Worm (Caenorhabditis elegans) whole organism, L1 larva: ENCODE results near the gene piki-1.

Experiments used
- C04F5.9 ChIP-seq: sonication (generic microtip); optimal IDR thresholded peaks from 2 replicates; lab custom pipeline; 2016; ENCODE audit warnings: missing genetic modification characterization, missing compliant biosample characterization
- F16B12.6 ChIP-seq: fragments of 150-350 bp; optimal IDR thresholded peaks from 2 replicates; lab custom pipeline; 2014; ENCODE audit warnings: missing biosample characterization, missing genetic modification characterization
- aha-1 ChIP-seq: fragments of 150-350 bp; optimal IDR thresholded peaks from 2 replicates; lab custom pipeline; 2014; ENCODE audit warnings: missing biosample characterization, missing genetic modification characterization
- aly-2 ChIP-seq: fragments of 150-350 bp; optimal IDR thresholded peaks from 2 replicates; lab custom pipeline; 2014; ENCODE audit warnings: missing biosample characterization, missing genetic modification characterization
- ama-1 ChIP-seq: fragments of 150-350 bp; optimal IDR thresholded peaks from 2 replicates; lab custom pipeline; 2014
- ceh-8 ChIP-seq: fragments of 200-800 bp; sonication (Bioruptor generic); optimal IDR thresholded peaks from 2 replicates; lab custom pipeline; 2018; ENCODE audit warnings: mild to moderate bottlenecking, missing genetic modification characterization, moderate library complexity, missing compliant biosample characterization
- ceh-82 ChIP-seq, 3 experiments: fragments of 150-350 bp in 1 of 3; sonication (generic microtip) in 2 of 3; optimal IDR thresholded peaks; 2 replicates each; lab custom pipeline; 2014 to 2017; ENCODE audit warnings: missing biosample characterization in 3 of 3, missing genetic modification characterization in 3 of 3
- ceh-88 ChIP-seq: fragments of 200-800 bp; sonication (Bioruptor generic); IDR thresholded peaks from 2 replicates; pipeline ENCODE4 v1.3.6; 2022; ENCODE audit warnings: missing genetic modification characterization, missing compliant biosample characterization
- ceh-90 ChIP-seq: sonication (generic microtip); optimal IDR thresholded peaks from 2 replicates; lab custom pipeline; 2016; ENCODE audit warnings: missing genetic modification characterization, missing compliant biosample characterization
- ces-1 ChIP-seq: fragments of 150-350 bp; optimal IDR thresholded peaks from 2 replicates; lab custom pipeline; 2014; ENCODE audit warnings: missing biosample characterization, missing genetic modification reagents, missing genetic modification characterization
- dpl-1 ChIP-seq, 3 experiments: fragments of 150-350 bp in 2 of 3; sonication (generic microtip) in 1 of 3; optimal IDR thresholded peaks; 2 replicates each; lab custom pipeline; 2014 to 2017; ENCODE audit warnings: missing biosample characterization in 3 of 3, missing genetic modification characterization in 3 of 3, missing genetic modification reagents in 3 of 3
- dsc-1 ChIP-seq: sonication (generic microtip); optimal IDR thresholded peaks from 2 replicates; lab custom pipeline; 2016; ENCODE audit warnings: mild to moderate bottlenecking, missing genetic modification characterization, missing compliant biosample characterization
- efl-1 ChIP-seq, 4 experiments: fragments of 150-350 bp; optimal IDR thresholded peaks in 3 of 4; peaks in 1 of 4; 1 replicate in 1 of 4; 2 replicates in 3 of 4; lab custom pipeline; 2014; ENCODE audit warnings: missing biosample characterization in 2 of 4, missing genetic modification characterization in 2 of 4, missing genetic modification reagents in 2 of 4
- efl-3 ChIP-seq: fragments of 200-800 bp; sonication (Bioruptor generic); optimal IDR thresholded peaks from 2 replicates; lab custom pipeline; 2018; ENCODE audit warnings: mild to moderate bottlenecking, missing genetic modification characterization, missing compliant biosample characterization
- egl-27 ChIP-seq, 2 experiments: fragments of 150-350 bp in 1 of 2; sonication (generic microtip); optimal IDR thresholded peaks; 3 replicates each; lab custom pipeline; 2017 to 2018; ENCODE audit warnings: missing biosample characterization in 2 of 2, missing genetic modification characterization in 2 of 2, missing genetic modification reagents in 2 of 2
- elt-2 ChIP-seq: sonication (generic microtip); optimal IDR thresholded peaks from 2 replicates; lab custom pipeline; 2016; ENCODE audit warnings: missing genetic modification characterization, mild to moderate bottlenecking, inconsistent platforms, missing compliant biosample characterization, missing genetic modification reagents
- fkh-4 ChIP-seq: sonication (generic microtip); optimal IDR thresholded peaks from 2 replicates; lab custom pipeline; 2016; ENCODE audit warnings: missing compliant biosample characterization, missing genetic modification characterization, borderline replicate concordance
- fos-1 ChIP-seq: fragments of 150-350 bp; optimal IDR thresholded peaks from 2 replicates; lab custom pipeline; 2014; ENCODE audit warnings: missing biosample characterization, missing genetic modification characterization
- grh-1 ChIP-seq: fragments of 200-800 bp; sonication (Bioruptor generic); IDR thresholded peaks from 2 replicates; pipeline ENCODE4 v1.3.6; 2022; ENCODE audit warnings: missing genetic modification reagents, missing genetic modification characterization, missing compliant biosample characterization
- hlh-4 ChIP-seq: sonication (generic microtip); optimal IDR thresholded peaks from 2 replicates; lab custom pipeline; 2016; ENCODE audit warnings: mild to moderate bottlenecking, missing genetic modification characterization, missing compliant biosample characterization
- irx-1 ChIP-seq: sonication (generic microtip); optimal IDR thresholded peaks from 2 replicates; lab custom pipeline; 2016; ENCODE audit warnings: missing genetic modification characterization, missing compliant biosample characterization
- isw-1 ChIP-seq: fragments of 200-800 bp; sonication (Bioruptor generic); IDR thresholded peaks from 2 replicates; pipeline ENCODE4 v1.3.6; 2022; ENCODE audit warnings: missing genetic modification characterization, missing compliant biosample characterization
- jun-1 ChIP-seq: fragments of 150-350 bp; optimal IDR thresholded peaks from 2 replicates; lab custom pipeline; 2014; ENCODE audit warnings: missing biosample characterization, missing genetic modification reagents, missing genetic modification characterization
- lin-35 ChIP-seq, 2 experiments: fragments of 150-350 bp; optimal IDR thresholded peaks; 2 replicates each; lab custom pipeline; 2014; ENCODE audit warnings: missing biosample characterization in 2 of 2, missing genetic modification characterization in 2 of 2, missing genetic modification reagents in 2 of 2
- lir-3 ChIP-seq: sonication (generic microtip); optimal IDR thresholded peaks from 2 replicates; lab custom pipeline; 2016; ENCODE audit warnings: mild to moderate bottlenecking, missing genetic modification characterization, moderate library complexity, missing compliant biosample characterization; ENCODE audit not compliant: poor library complexity
- mab-9 ChIP-seq: fragments of 200-800 bp; sonication (Bioruptor generic); IDR thresholded peaks from 2 replicates; pipeline ENCODE4 v1.3.6; 2022; ENCODE audit warnings: missing genetic modification reagents, missing genetic modification characterization, missing compliant biosample characterization
- mdl-1 ChIP-seq, 2 experiments: fragments of 150-350 bp; optimal IDR thresholded peaks; 2 replicates each; lab custom pipeline; 2014 to 2017; ENCODE audit warnings: missing biosample characterization in 2 of 2, missing genetic modification characterization in 2 of 2, inconsistent platforms in 1 of 2
- mep-1 ChIP-seq: fragments of 150-350 bp; optimal IDR thresholded peaks from 2 replicates; lab custom pipeline; 2014; ENCODE audit warnings: missing biosample characterization, missing genetic modification characterization
- nhr-12 ChIP-seq: sonication (generic microtip); optimal IDR thresholded peaks from 2 replicates; lab custom pipeline; 2017; ENCODE audit warnings: missing biosample characterization, missing genetic modification characterization
- nhr-20 ChIP-seq: sonication (generic microtip); optimal IDR thresholded peaks from 2 replicates; lab custom pipeline; 2016; ENCODE audit warnings: mild to moderate bottlenecking, missing genetic modification characterization, missing compliant biosample characterization
- nhr-28 ChIP-seq: fragments of 150-350 bp; optimal IDR thresholded peaks from 2 replicates; lab custom pipeline; 2014; ENCODE audit warnings: missing biosample characterization, missing genetic modification characterization
- nhr-47 ChIP-seq: sonication (generic microtip); optimal IDR thresholded peaks from 2 replicates; lab custom pipeline; 2016; ENCODE audit warnings: mild to moderate bottlenecking, missing genetic modification characterization, moderate library complexity, missing compliant biosample characterization
- nhr-71 ChIP-seq: sonication (generic microtip); optimal IDR thresholded peaks from 2 replicates; lab custom pipeline; 2016; ENCODE audit warnings: mild to moderate bottlenecking, missing genetic modification characterization, moderate library complexity, missing compliant biosample characterization
- nhr-76 ChIP-seq: sonication (generic microtip); optimal IDR thresholded peaks from 2 replicates; lab custom pipeline; 2017; ENCODE audit warnings: missing biosample characterization, missing genetic modification characterization
- nhr-77 ChIP-seq: fragments of 150-350 bp; optimal IDR thresholded peaks from 2 replicates; lab custom pipeline; 2014; ENCODE audit warnings: missing biosample characterization, missing genetic modification characterization
- nhr-84 ChIP-seq: sonication (generic microtip); optimal IDR thresholded peaks from 2 replicates; lab custom pipeline; 2017; ENCODE audit warnings: missing biosample characterization, missing genetic modification characterization
- nhr-85 ChIP-seq: sonication (generic microtip); peaks from one replicate; lab custom pipeline; 2016; ENCODE audit warnings: missing genetic modification characterization, inconsistent platforms, missing compliant biosample characterization
- nhr-90 ChIP-seq: sonication (generic microtip); optimal IDR thresholded peaks from 2 replicates; lab custom pipeline; 2016; ENCODE audit warnings: mild to moderate bottlenecking, missing genetic modification characterization, missing compliant biosample characterization; ENCODE audit not compliant: poor library complexity
- pag-3 ChIP-seq: sonication (generic microtip); optimal IDR thresholded peaks from 2 replicates; lab custom pipeline; 2017; ENCODE audit warnings: missing genetic modification characterization, mild to moderate bottlenecking, missing compliant biosample characterization, antibody characterized with exemption, borderline replicate concordance; ENCODE audit not compliant: insufficient read depth
- pax-3 ChIP-seq: fragments of 200-800 bp; sonication (Bioruptor generic); optimal IDR thresholded peaks from 2 replicates; lab custom pipeline; 2018; ENCODE audit warnings: mild to moderate bottlenecking, missing genetic modification characterization, moderate library complexity, missing compliant biosample characterization
- pqm-1 ChIP-seq: sonication (generic microtip); optimal IDR thresholded peaks from 3 replicates; lab custom pipeline; 2017; ENCODE audit warnings: missing biosample characterization, missing genetic modification characterization
- snu-23 ChIP-seq: sonication (generic microtip); optimal IDR thresholded peaks from 2 replicates; lab custom pipeline; 2016; ENCODE audit warnings: missing genetic modification characterization, missing compliant biosample characterization
- sox-4 ChIP-seq: sonication (generic microtip); optimal IDR thresholded peaks from 2 replicates; lab custom pipeline; 2016; ENCODE audit warnings: missing genetic modification characterization, missing compliant biosample characterization
- sptf-1 ChIP-seq: fragments of 150-350 bp; optimal IDR thresholded peaks from 2 replicates; lab custom pipeline; 2014; ENCODE audit warnings: missing biosample characterization, missing genetic modification characterization
- sup-37 ChIP-seq: fragments of 200-800 bp; sonication (Bioruptor generic); optimal IDR thresholded peaks from 2 replicates; lab custom pipeline; 2018; ENCODE audit warnings: mild to moderate bottlenecking, missing genetic modification characterization, missing compliant biosample characterization
- tbx-2 ChIP-seq: sonication (generic microtip); optimal IDR thresholded peaks from 2 replicates; lab custom pipeline; 2016; ENCODE audit warnings: missing genetic modification characterization, missing compliant biosample characterization
- tlp-1 ChIP-seq: fragments of 150-350 bp; optimal IDR thresholded peaks from 2 replicates; lab custom pipeline; 2014; ENCODE audit warnings: missing biosample characterization, missing genetic modification characterization
- unc-130 ChIP-seq: fragments of 150-350 bp; optimal IDR thresholded peaks from 2 replicates; lab custom pipeline; 2017; ENCODE audit warnings: missing biosample characterization, missing genetic modification characterization, inconsistent platforms
- unc-62 ChIP-seq: fragments of 150-350 bp; optimal IDR thresholded peaks from 2 replicates; lab custom pipeline; 2014; ENCODE audit warnings: missing biosample characterization, missing genetic modification reagents, missing genetic modification characterization
- unc-86 ChIP-seq: sonication (generic microtip); optimal IDR thresholded peaks from 2 replicates; lab custom pipeline; 2016; ENCODE audit warnings: missing genetic modification characterization, missing compliant biosample characterization
- vab-15 ChIP-seq: sonication (generic microtip); optimal IDR thresholded peaks from 2 replicates; lab custom pipeline; 2017; ENCODE audit warnings: missing genotype, mild to moderate bottlenecking, missing genetic modification characterization, missing compliant biosample characterization
- zag-1 ChIP-seq: fragments of 150-350 bp; optimal IDR thresholded peaks from 2 replicates; lab custom pipeline; 2014; ENCODE audit warnings: missing biosample characterization, missing genetic modification characterization
- ztf-11 ChIP-seq, 2 experiments: sonication (generic microtip); optimal IDR thresholded peaks; 2 replicates each; lab custom pipeline; 2016 to 2017; ENCODE audit warnings: missing genetic modification characterization in 2 of 2, missing biosample characterization in 1 of 2, missing compliant biosample characterization in 1 of 2
- ztf-4 ChIP-seq: fragments of 150-350 bp; optimal IDR thresholded peaks from 2 replicates; lab custom pipeline; 2014; ENCODE audit warnings: missing biosample characterization, missing genetic modification characterization

Gene piki-1

ce11 chrX:15188510-15188909, 57.7 kb downstream of the piki-1 start:
- no peak for TF ChIP-seq tbx-2 (tag; lab: Kevin White, UChicago)
- no peak for TF ChIP-seq sup-37 (GFP tag; lab: Kevin White, UChicago)
- TF ChIP-seq pax-3 (tag; lab: Kevin White, UChicago): peak; percentile 36
- TF ChIP-seq sox-4: peak; percentile 68
- TF ChIP-seq efl-1 (optimal IDR thresholded peaks at IDR 0.05; lab: Kevin White, UChicago): no peak
- TF ChIP-seq efl-1 (GFP tag; optimal IDR thresholded peaks at IDR 0.05 in 1 of 2; lab: Kevin White, UChicago): no peak
- no peak for TF ChIP-seq isw-1 (GFP tag; lab: Robert Waterston, UW)
- no peak for TF ChIP-seq pag-3 (tag; lab: Kevin White, UChicago)
- no peak for TF ChIP-seq nhr-84 (tag; lab: Kevin White, UChicago)
- peak; percentile 27 for TF ChIP-seq nhr-71 (tag; lab: Kevin White, UChicago)
- no peak for TF ChIP-seq jun-1 (tag; lab: Kevin White, UChicago)
- TF ChIP-seq nhr-85: peak; percentile 18
- no peak for TF ChIP-seq nhr-90 (tag; lab: Kevin White, UChicago)
- TF ChIP-seq ztf-4: no peak
- TF ChIP-seq sptf-1 (tag; lab: Kevin White, UChicago): no peak
- no peak for TF ChIP-seq ces-1 (GFP tag; lab: Kevin White, UChicago)
- TF ChIP-seq ceh-82 (tag; optimal IDR thresholded peaks at IDR 0.05; lab: Kevin White, UChicago): no peak
- TF ChIP-seq grh-1 (GFP tag; lab: Robert Waterston, UW): no peak
- peak; percentile 95 for TF ChIP-seq dsc-1 (tag; lab: Kevin White, UChicago)
- no peak for TF ChIP-seq nhr-76
- TF ChIP-seq hlh-4 (tag; lab: Kevin White, UChicago): no peak
- no peak for TF ChIP-seq nhr-12 (tag; lab: Kevin White, UChicago)
- no peak for TF ChIP-seq snu-23 (GFP tag; lab: Kevin White, UChicago)
- no peak for TF ChIP-seq aly-2 (tag; lab: Kevin White, UChicago)
- TF ChIP-seq unc-86 (tag; lab: Kevin White, UChicago): no peak
- no peak for TF ChIP-seq ceh-90 (tag; lab: Kevin White, UChicago)
- no peak for TF ChIP-seq aha-1 (tag; lab: Kevin White, UChicago)
- TF ChIP-seq mep-1 (tag; lab: Kevin White, UChicago): no peak
- TF ChIP-seq nhr-77: no peak
- no peak for TF ChIP-seq fkh-4 (tag; lab: Kevin White, UChicago)
- no peak for TF ChIP-seq tlp-1 (tag; lab: Kevin White, UChicago)
- no peak for TF ChIP-seq unc-62 (GFP tag; lab: Kevin White, UChicago)
- no peak for TF ChIP-seq unc-130 (tag; lab: Kevin White, UChicago)
- no peak for TF ChIP-seq C04F5.9
- no peak for TF ChIP-seq ama-1 (lab: Kevin White, UChicago)
- no peak for TF ChIP-seq nhr-20 (tag; lab: Kevin White, UChicago)
- TF ChIP-seq mab-9: no peak
- TF ChIP-seq zag-1: no peak
- no peak for TF ChIP-seq vab-15 (tag; lab: Kevin White, UChicago)
- TF ChIP-seq lin-35 (GFP tag; optimal IDR thresholded peaks at IDR 0.05; lab: Kevin White, UChicago): no peak
- peak; percentile 46 for TF ChIP-seq ceh-8 (GFP tag; lab: Kevin White, UChicago)
- no peak for TF ChIP-seq ceh-88 (GFP tag; lab: Robert Waterston, UW)
- no peak for TF ChIP-seq pqm-1
- no peak for TF ChIP-seq lir-3
- TF ChIP-seq dpl-1 (GFP tag; optimal IDR thresholded peaks at IDR 0.05; lab: Kevin White, UChicago): no peak
- no peak for TF ChIP-seq efl-3 (GFP tag; lab: Kevin White, UChicago)
- TF ChIP-seq fos-1 (tag; lab: Kevin White, UChicago): no peak
- TF ChIP-seq nhr-47: peak; percentile 14
- no peak for TF ChIP-seq F16B12.6 (tag; lab: Kevin White, UChicago)
- no peak for TF ChIP-seq egl-27 (tag; optimal IDR thresholded peaks at IDR 0.05; lab: Kevin White, UChicago)
- no peak for TF ChIP-seq ztf-11 (tag; optimal IDR thresholded peaks at IDR 0.05; lab: Kevin White, UChicago)
- no peak for TF ChIP-seq mdl-1 (tag; optimal IDR thresholded peaks at IDR 0.05; lab: Kevin White, UChicago)
- TF ChIP-seq nhr-28 (tag; lab: Kevin White, UChicago): no peak
- TF ChIP-seq irx-1 (tag; lab: Kevin White, UChicago): no peak
- no peak for TF ChIP-seq elt-2 (tag; lab: Kevin White, UChicago)
